Worm (Caenorhabditis elegans) whole organism, L4/young adult: Measurements from ENCODE around the gene F53A2.11.

ENCODE experiments used
- dao-5 ChIP-seq: sonication (generic microtip); optimal IDR thresholded peaks from 2 replicates; lab custom pipeline; 2016; ENCODE audit warnings: missing genotype, missing genetic modification characterization, moderate library complexity, missing compliant biosample characterization
- him-1 ChIP-seq: sonication (generic microtip); optimal IDR thresholded peaks from 2 replicates; lab custom pipeline; 2016; ENCODE audit warnings: missing genotype, missing genetic modification reagents, missing genetic modification characterization, missing compliant biosample characterization

DNA sequence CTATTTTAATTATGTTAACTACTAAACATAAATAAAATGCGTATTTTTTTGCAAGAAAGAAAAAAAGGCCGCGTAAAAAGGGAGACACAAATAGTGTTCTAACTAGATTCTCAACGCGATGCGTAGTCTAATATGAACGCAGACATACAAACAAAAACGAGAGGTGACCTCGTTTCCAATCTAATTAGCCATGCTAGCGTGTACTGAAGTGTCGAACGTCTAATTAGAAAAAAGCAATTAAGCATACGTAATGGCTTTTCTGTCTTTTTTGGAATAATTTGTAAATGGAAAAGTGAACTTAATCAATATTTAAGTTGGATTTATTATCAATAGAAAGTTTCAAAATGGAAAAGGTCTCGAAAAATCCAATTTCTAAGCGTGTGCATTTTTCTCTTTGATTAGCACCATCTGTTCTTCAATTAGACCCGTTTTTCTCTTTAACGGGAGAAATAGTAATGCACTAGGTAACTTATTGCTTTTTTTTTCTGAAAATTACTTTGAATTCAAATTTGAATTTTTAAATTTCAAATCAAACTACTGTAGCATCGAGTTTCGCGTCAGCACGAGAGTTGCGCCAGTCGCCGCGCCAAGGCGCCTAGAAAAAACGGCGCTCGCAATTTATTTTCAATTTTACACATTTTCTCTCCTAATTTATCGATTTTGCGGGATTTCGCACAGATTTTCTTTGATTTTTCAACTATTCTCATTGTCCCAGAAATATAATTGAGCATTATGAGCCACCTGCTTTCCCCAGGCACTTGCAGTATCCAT, 18.2 kb upstream of the F53A2.11 start:
- TF ChIP-seq him-1 (tag; lab: Kevin White, UChicago) (no peak), dao-5 (tag; lab: Kevin White, UChicago) (no peak)
